Worm (Caenorhabditis elegans) whole organism, late embryonic: ENCODE measurements around the gene C29G2.3.
A peak's percentile ranks its signal among the peaks of the same experiment; 100 is the strongest.

Source experiments
- C08G9.2 ChIP-seq: sonication (generic microtip); optimal IDR thresholded peaks from 2 replicates; lab custom pipeline; 2016; ENCODE audit warnings: mild to moderate bottlenecking, missing genetic modification characterization, moderate library complexity, missing compliant biosample characterization
- F13H6.1 ChIP-seq: sonication (generic microtip); optimal IDR thresholded peaks from 2 replicates; lab custom pipeline; 2016; ENCODE audit warnings: missing genetic modification characterization, missing compliant biosample characterization
- Y22D7AL.16 ChIP-seq: sonication (generic microtip); optimal IDR thresholded peaks from 2 replicates; lab custom pipeline; 2016; ENCODE audit warnings: missing genetic modification characterization, missing compliant biosample characterization
- ceh-14 ChIP-seq: sonication (generic microtip); optimal IDR thresholded peaks from 2 replicates; lab custom pipeline; 2016; ENCODE audit warnings: missing genotype, missing genetic modification characterization, missing compliant biosample characterization
- ceh-2 ChIP-seq: sonication (generic microtip); optimal IDR thresholded peaks from 2 replicates; lab custom pipeline; 2016; ENCODE audit warnings: missing genotype, missing genetic modification characterization, missing compliant biosample characterization
- ceh-22 ChIP-seq: sonication (generic microtip); optimal IDR thresholded peaks from 2 replicates; lab custom pipeline; 2017; ENCODE audit warnings: missing biosample characterization, missing genetic modification characterization
- ceh-24 ChIP-seq: sonication (generic microtip); optimal IDR thresholded peaks from 2 replicates; lab custom pipeline; 2016; ENCODE audit warnings: mild to moderate bottlenecking, missing genetic modification characterization, missing compliant biosample characterization
- ceh-31 ChIP-seq: sonication (generic microtip); optimal IDR thresholded peaks from 2 replicates; lab custom pipeline; 2016; ENCODE audit warnings: missing genetic modification characterization, missing compliant biosample characterization
- ceh-34 ChIP-seq: sonication (generic microtip); optimal IDR thresholded peaks from 2 replicates; lab custom pipeline; 2016; ENCODE audit warnings: mild to moderate bottlenecking, missing genetic modification characterization, missing compliant biosample characterization
- ceh-48 ChIP-seq: sonication (generic microtip); optimal IDR thresholded peaks from 2 replicates; lab custom pipeline; 2016; ENCODE audit warnings: missing genetic modification characterization, inconsistent platforms, missing compliant biosample characterization
- ceh-6 ChIP-seq: fragments of 200-800 bp; sonication (Bioruptor generic); optimal IDR thresholded peaks from 2 replicates; lab custom pipeline; 2018; ENCODE audit warnings: mild to moderate bottlenecking, missing genetic modification characterization, missing compliant biosample characterization
- ceh-9 ChIP-seq: sonication (generic microtip); optimal IDR thresholded peaks from 2 replicates; lab custom pipeline; 2016; ENCODE audit warnings: mild to moderate bottlenecking, missing genetic modification characterization, inconsistent platforms, missing compliant biosample characterization
- dmd-4 ChIP-seq: sonication (generic microtip); optimal IDR thresholded peaks from 2 replicates; lab custom pipeline; 2016; ENCODE audit warnings: borderline replicate concordance, missing genetic modification characterization, missing compliant biosample characterization
- elt-2 ChIP-seq: sonication (generic microtip); optimal IDR thresholded peaks from 2 replicates; lab custom pipeline; 2016; ENCODE audit warnings: missing genetic modification reagents, missing genetic modification characterization, missing compliant biosample characterization
- ets-4 ChIP-seq: sonication (generic microtip); optimal IDR thresholded peaks from 2 replicates; lab custom pipeline; 2016; ENCODE audit warnings: missing genetic modification characterization, missing compliant biosample characterization
- fax-1 ChIP-seq: sonication (generic microtip); optimal IDR thresholded peaks from 2 replicates; lab custom pipeline; 2016; ENCODE audit warnings: missing genotype, missing genetic modification characterization, missing compliant biosample characterization
- fkh-10 ChIP-seq: fragments of 150-350 bp; optimal IDR thresholded peaks from 2 replicates; lab custom pipeline; 2014; ENCODE audit warnings: missing biosample characterization, missing genetic modification reagents, missing genetic modification characterization
- gmeb-2 ChIP-seq: sonication (generic microtip); optimal IDR thresholded peaks from 2 replicates; lab custom pipeline; 2016; ENCODE audit warnings: missing genetic modification characterization, inconsistent platforms, missing compliant biosample characterization
- hlh-13 ChIP-seq: fragments of 200-800 bp; sonication (Bioruptor generic); optimal IDR thresholded peaks from 2 replicates; lab custom pipeline; 2018; ENCODE audit warnings: mild to moderate bottlenecking, missing genetic modification characterization, missing compliant biosample characterization
- hlh-30 ChIP-seq: sonication (generic microtip); optimal IDR thresholded peaks from 2 replicates; lab custom pipeline; 2017; ENCODE audit warnings: antibody characterized with exemption, missing genetic modification characterization, missing compliant biosample characterization; ENCODE audit not compliant: insufficient read depth
- hlh-6 ChIP-seq: sonication (generic microtip); optimal IDR thresholded peaks from 2 replicates; lab custom pipeline; 2016; ENCODE audit warnings: missing genotype, missing genetic modification characterization, missing compliant biosample characterization
- hlh-8 ChIP-seq: sonication (generic microtip); optimal IDR thresholded peaks from 2 replicates; lab custom pipeline; 2016; ENCODE audit warnings: missing genotype, missing genetic modification characterization, missing compliant biosample characterization
- lin-11 ChIP-seq: fragments of 200-800 bp; sonication (Bioruptor generic); optimal IDR thresholded peaks from 2 replicates; lab custom pipeline; 2018; ENCODE audit warnings: mild to moderate bottlenecking, missing genetic modification characterization, missing compliant biosample characterization
- mec-3 ChIP-seq: sonication (generic microtip); optimal IDR thresholded peaks from 2 replicates; lab custom pipeline; 2016; ENCODE audit warnings: borderline replicate concordance, missing genetic modification characterization, missing compliant biosample characterization
- nfya-1 ChIP-seq: sonication (generic microtip); optimal IDR thresholded peaks from 2 replicates; lab custom pipeline; 2017; ENCODE audit warnings: missing genetic modification characterization, mild to moderate bottlenecking, missing compliant biosample characterization, antibody characterized with exemption, moderate library complexity
- nhr-11 ChIP-seq: fragments of 150-350 bp; optimal IDR thresholded peaks from 2 replicates; lab custom pipeline; 2014; ENCODE audit warnings: missing biosample characterization, missing genetic modification characterization
- nhr-232 ChIP-seq: sonication (generic microtip); optimal IDR thresholded peaks from 2 replicates; lab custom pipeline; 2016; ENCODE audit warnings: missing genetic modification characterization, missing compliant biosample characterization
- npax-4 ChIP-seq: sonication (generic microtip); optimal IDR thresholded peaks from 2 replicates; lab custom pipeline; 2016; ENCODE audit warnings: missing genetic modification characterization, missing compliant biosample characterization
- pha-4 ChIP-seq: fragments of 150-350 bp; optimal IDR thresholded peaks from 2 replicates; lab custom pipeline; 2018; ENCODE audit warnings: missing biosample characterization, missing genetic modification reagents, missing genetic modification characterization
- pqm-1 ChIP-seq: sonication (generic microtip); optimal IDR thresholded peaks from 2 replicates; lab custom pipeline; 2016; ENCODE audit warnings: missing genetic modification characterization, missing compliant biosample characterization
- ref-2 ChIP-seq: sonication (generic microtip); optimal IDR thresholded peaks from 2 replicates; lab custom pipeline; 2016; ENCODE audit warnings: missing genetic modification characterization, missing compliant biosample characterization
- rnt-1 ChIP-seq: sonication (generic microtip); optimal IDR thresholded peaks from 2 replicates; lab custom pipeline; 2016; ENCODE audit warnings: missing genetic modification characterization, missing compliant biosample characterization
- sdc-2 ChIP-seq: sonication (generic microtip); optimal IDR thresholded peaks from 2 replicates; lab custom pipeline; 2016; ENCODE audit warnings: missing genotype, missing genetic modification characterization, missing compliant biosample characterization
- tbx-2 ChIP-seq: sonication (generic microtip); optimal IDR thresholded peaks from 2 replicates; lab custom pipeline; 2016; ENCODE audit warnings: missing genetic modification characterization, missing compliant biosample characterization
- tbx-7 ChIP-seq: sonication (generic microtip); optimal IDR thresholded peaks from 2 replicates; lab custom pipeline; 2016; ENCODE audit warnings: missing genotype, missing genetic modification characterization, missing compliant biosample characterization
- unc-3 ChIP-seq, 2 experiments: fragments of 200-800 bp in 1 of 2; sonication (Bioruptor generic) in 1 of 2; sonication (generic microtip) in 1 of 2; conservative IDR thresholded peaks in 1 of 2; optimal IDR thresholded peaks in 1 of 2; 2 replicates each; pipeline versions ENCODE4 v1.3.6 to Lab custom; 2016 to 2022; ENCODE audit warnings: missing compliant biosample characterization in 2 of 2, missing genetic modification characterization in 2 of 2, missing genetic modification reagents in 1 of 2
- unc-42 ChIP-seq: sonication (generic microtip); optimal IDR thresholded peaks from 2 replicates; lab custom pipeline; 2016; ENCODE audit warnings: missing genotype, missing genetic modification characterization, missing compliant biosample characterization
- unc-55 ChIP-seq: sonication (generic microtip); optimal IDR thresholded peaks from 2 replicates; lab custom pipeline; 2017; ENCODE audit warnings: missing biosample characterization, missing genetic modification reagents, missing genetic modification characterization
- zip-5 ChIP-seq: sonication (generic microtip); optimal IDR thresholded peaks from 2 replicates; lab custom pipeline; 2016; ENCODE audit warnings: missing genetic modification characterization, missing compliant biosample characterization
- ztf-16 ChIP-seq: sonication (generic microtip); optimal IDR thresholded peaks from 2 replicates; lab custom pipeline; 2017; ENCODE audit warnings: missing genetic modification characterization, missing compliant biosample characterization

C29G2.3 gene

DNA sequence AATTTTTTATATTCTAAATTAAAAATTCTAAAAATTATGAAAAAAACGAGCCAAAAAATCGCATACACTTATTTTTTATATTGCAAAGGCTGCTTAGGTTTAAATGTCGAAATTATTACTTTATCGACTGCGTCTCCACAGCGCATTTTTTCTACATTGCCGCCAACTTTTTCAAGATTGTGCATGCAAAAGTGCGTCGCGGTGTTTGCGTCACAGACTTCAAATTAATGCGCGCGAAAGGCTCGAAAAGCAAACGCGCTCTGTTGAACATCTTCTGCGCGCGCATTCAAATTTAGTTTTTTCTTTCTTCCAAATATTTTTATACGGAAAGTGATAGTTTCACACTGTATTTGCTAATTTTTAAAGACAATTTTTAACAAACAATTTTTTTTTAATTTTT, 19.8 kb downstream of the C29G2.3 start (continued):
- no peak for TF ChIP-seq npax-4
- TF ChIP-seq unc-55: no peak
- TF ChIP-seq elt-2: no peak
- no peak for TF ChIP-seq ceh-48 (tag; lab: Kevin White, UChicago)
- no peak for TF ChIP-seq ceh-24 (tag; lab: Kevin White, UChicago)

DNA sequence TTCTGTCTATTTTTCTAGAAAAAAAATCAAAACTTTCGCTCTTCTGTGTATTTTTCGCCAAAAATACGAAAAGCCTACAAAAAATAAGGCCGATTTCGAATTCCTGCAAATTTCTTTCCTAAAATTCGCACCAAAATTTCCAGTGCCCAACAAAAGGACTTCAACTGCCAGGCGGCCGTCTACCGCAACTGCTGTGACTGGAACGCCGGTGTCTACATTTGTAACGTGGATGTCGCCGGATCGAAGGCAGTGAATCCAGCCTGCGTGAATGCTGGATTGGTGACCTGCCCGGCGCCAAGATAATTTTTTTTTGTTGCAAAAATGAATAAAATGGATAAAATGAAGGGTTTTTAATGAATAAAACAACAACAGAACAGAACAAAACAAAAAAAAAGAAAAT, 21.1 kb downstream of the C29G2.3 start:
- no peak for TF ChIP-seq ceh-34
- TF ChIP-seq rnt-1 (tag; lab: Kevin White, UChicago): no peak
- no peak for TF ChIP-seq ceh-31 (tag; lab: Kevin White, UChicago)
- TF ChIP-seq nhr-232 (tag; lab: Kevin White, UChicago): no peak
- TF ChIP-seq F13H6.1: no peak
- TF ChIP-seq nhr-11 (tag; lab: Kevin White, UChicago): no peak
- no peak for TF ChIP-seq ets-4 (tag; lab: Kevin White, UChicago)
- no peak for TF ChIP-seq ceh-14 (tag; lab: Kevin White, UChicago)
- TF ChIP-seq pha-4 (tag; lab: Kevin White, UChicago): no peak
- TF ChIP-seq dmd-4: no peak
- TF ChIP-seq pqm-1 (tag; lab: Kevin White, UChicago): no peak
- TF ChIP-seq unc-3 (GFP tag; conservative IDR thresholded peaks at IDR 0.05; lab: Robert Waterston, UW): no peak
- TF ChIP-seq unc-3 (tag; optimal IDR thresholded peaks at IDR 0.05; lab: Kevin White, UChicago): no peak
- no peak for TF ChIP-seq ztf-16 (tag; lab: Kevin White, UChicago)
- no peak for TF ChIP-seq ceh-22 (tag; lab: Kevin White, UChicago)

DNA sequence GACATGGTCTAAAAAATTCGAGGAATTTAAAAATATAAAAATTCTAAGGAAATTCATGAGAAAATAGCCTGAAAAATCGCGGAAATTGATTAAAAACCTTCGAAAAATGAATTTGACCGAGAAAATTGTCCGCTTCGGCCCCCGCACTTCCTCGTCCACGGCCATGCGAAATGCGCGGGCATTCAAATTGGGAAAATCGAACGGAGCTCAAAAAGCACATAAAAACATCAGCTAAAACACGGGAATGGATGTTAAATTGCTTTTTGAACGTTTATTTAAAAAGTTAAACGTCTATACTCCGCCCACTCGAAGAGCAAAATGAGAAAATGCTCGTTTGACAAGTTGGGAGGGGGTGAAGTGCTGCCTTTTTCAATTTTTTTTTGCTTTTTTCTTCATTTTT, 22.4 kb downstream of the C29G2.3 start, which contains the start of gene F53E10.6:
TSS of gene F53E10.6 (minus strand) at position 8 of the 400 bp plus-strand sequence.
- TF ChIP-seq fkh-10: no peak
- peak; percentile 63 for TF ChIP-seq zip-5 (tag; lab: Kevin White, UChicago)
- peak; percentile 58 for TF ChIP-seq tbx-7 (tag; lab: Kevin White, UChicago)
- no peak for TF ChIP-seq hlh-6 (tag; lab: Kevin White, UChicago)
- peak; percentile 24 for TF ChIP-seq unc-42
- TF ChIP-seq ceh-34: peak; percentile 28
- peak; percentile 88 for TF ChIP-seq ceh-31 (tag; lab: Kevin White, UChicago)
- TF ChIP-seq fax-1 (tag; lab: Kevin White, UChicago): peak; percentile 22
- peak; percentile 39 for TF ChIP-seq elt-2
- TF ChIP-seq nfya-1 (tag; lab: Kevin White, UChicago): no peak
- no peak for TF ChIP-seq sdc-2 (tag; lab: Kevin White, UChicago)
- no peak for TF ChIP-seq gmeb-2
- TF ChIP-seq ceh-6: no peak
- peak; percentile 75 for TF ChIP-seq ceh-2 (tag; lab: Kevin White, UChicago)
- TF ChIP-seq ceh-14 (tag; lab: Kevin White, UChicago): no peak
- no peak for TF ChIP-seq hlh-13 (GFP tag; lab: Kevin White, UChicago)
- peak; percentile 2 for TF ChIP-seq npax-4
- peak; percentile 4 for TF ChIP-seq rnt-1 (tag; lab: Kevin White, UChicago)
- TF ChIP-seq lin-11: no peak
- TF ChIP-seq tbx-2: peak; percentile 63
- TF ChIP-seq Y22D7AL.16 (tag; lab: Kevin White, UChicago): no peak
- peak; percentile 91 for TF ChIP-seq C08G9.2
- no peak for TF ChIP-seq ceh-24 (tag; lab: Kevin White, UChicago)
- no peak for TF ChIP-seq ceh-9 (tag; lab: Kevin White, UChicago)
- no peak for TF ChIP-seq hlh-30 (tag; lab: Kevin White, UChicago)
- no peak for TF ChIP-seq F13H6.1
- TF ChIP-seq ets-4 (tag; lab: Kevin White, UChicago): peak; percentile 76
- TF ChIP-seq mec-3 (tag; lab: Kevin White, UChicago): peak; percentile 39
- peak; percentile 19 for TF ChIP-seq ref-2
- peak; percentile 41 for TF ChIP-seq hlh-8 (tag; lab: Kevin White, UChicago)
